Worm (Caenorhabditis elegans): ENCODE results near the gene str-178.
A peak's percentile ranks its signal among the peaks of the same experiment; 100 is the strongest.

Gene str-178

DNA sequence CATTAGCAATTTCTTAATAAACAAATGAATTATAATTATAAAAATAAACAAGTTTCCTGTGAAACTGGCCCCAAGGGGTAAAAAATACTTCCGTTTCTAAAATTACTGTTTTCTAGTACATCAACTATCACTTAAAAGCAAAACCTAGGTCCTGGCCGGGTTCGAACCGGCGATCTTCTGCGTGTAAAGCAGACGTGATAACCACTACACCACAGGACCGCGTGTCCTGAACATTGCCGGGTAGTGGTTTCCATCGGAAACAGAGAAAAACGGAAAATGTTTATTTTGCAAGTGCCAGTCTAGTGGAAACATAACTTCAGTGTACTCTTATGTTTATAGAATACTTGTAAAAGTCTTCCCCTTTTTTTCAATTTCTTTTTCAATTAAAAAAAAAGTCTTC is 33.1 kb downstream of the str-178 start (continued):
- TF ChIP-seq dox-1 (GFP tag; IDR thresholded peaks at IDR 0.05) (no peak), snpc-1.3 (tag; optimal IDR thresholded peaks at IDR 0.05; ENCODE audit: insufficient read depth) (peak; percentile 40), efl-1 (GFP tag; optimal IDR thresholded peaks at IDR 0.05) (no peak), F10E7.11 (tag; optimal IDR thresholded peaks at IDR 0.05) (no peak), ceh-27 (GFP tag; optimal IDR thresholded peaks at IDR 0.05) (peak; percentile 1), ccch-3 (GFP tag; optimal IDR thresholded peaks at IDR 0.05) (no peak), tbp1 (GFP tag; optimal IDR thresholded peaks at IDR 0.05) (peak; percentile 88), nfya-1 (tag; optimal IDR thresholded peaks at IDR 0.05; ENCODE audit: borderline replicate concordance, insufficient read depth) (no peak)

DNA sequence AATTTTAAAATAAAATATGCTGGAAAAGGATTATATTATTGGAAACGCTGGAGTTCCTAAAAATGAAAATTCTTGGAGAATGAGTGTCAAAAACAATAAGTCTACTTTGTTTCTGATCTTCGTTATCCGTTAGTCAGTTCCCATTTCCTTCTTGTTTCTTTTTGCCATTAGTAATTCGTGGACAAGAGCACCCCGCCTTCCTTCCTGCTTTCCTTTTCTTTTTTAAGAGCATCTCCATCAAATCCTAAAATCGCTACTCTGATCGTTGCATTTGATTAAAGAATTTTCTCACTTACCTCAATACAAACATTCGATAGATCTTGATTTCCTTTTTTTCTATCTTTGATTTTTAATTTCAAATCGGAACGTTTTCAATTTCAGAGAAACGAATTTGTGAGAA is 36.5 kb downstream of the str-178 start, which contains the start of gene frpr-15:
frpr-15 (plus strand) TSS at position 301 of the 400 bp plus-strand sequence.
- TF ChIP-seq him-1 (tag; optimal IDR thresholded peaks at IDR 0.05) (no peak), F49E8.2 (tag; optimal IDR thresholded peaks at IDR 0.05; ENCODE audit: insufficient read depth) (no peak), attf-3 (GFP tag; conservative IDR thresholded peaks at IDR 0.05) (no peak), aptf-3 (GFP tag; IDR thresholded peaks at IDR 0.05) (no peak), nfya-1 (tag; optimal IDR thresholded peaks at IDR 0.05; ENCODE audit: borderline replicate concordance, insufficient read depth) (no peak)

DNA sequence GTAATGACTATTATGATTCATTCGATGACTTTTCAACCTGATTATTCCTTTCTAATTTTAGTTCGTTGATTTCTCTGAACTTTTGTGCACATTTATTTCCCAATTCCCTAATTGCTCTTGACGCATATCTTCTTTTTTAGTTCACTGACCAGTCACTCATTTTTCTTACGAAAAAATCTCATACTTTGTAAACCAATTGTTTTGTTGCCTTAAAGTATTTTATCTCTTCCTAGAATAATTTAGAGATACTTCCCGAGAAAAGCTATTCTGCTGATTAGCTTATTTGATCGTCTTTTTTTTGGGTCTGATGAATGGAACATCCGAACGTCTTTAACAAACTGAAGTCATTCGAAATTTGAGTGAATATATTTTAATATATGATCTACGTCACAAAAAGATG is 37.1 kb downstream of the str-178 start:
- no peak for TF ChIP-seq sea-2 (GFP tag; IDR thresholded peaks at IDR 0.05)
- TF ChIP-seq ets-4 (GFP tag; optimal IDR thresholded peaks at IDR 0.05): no peak
- TF ChIP-seq ccch-3 (GFP tag; optimal IDR thresholded peaks at IDR 0.05): no peak
- no peak for TF ChIP-seq cebp-1 (GFP tag; IDR thresholded peaks at IDR 0.05)
- no peak for TF ChIP-seq cebp-1 (tag; optimal IDR thresholded peaks at IDR 0.05)
- no peak for TF ChIP-seq hlh-12 (tag; optimal IDR thresholded peaks at IDR 0.05)
- TF ChIP-seq ceh-79 (tag; optimal IDR thresholded peaks at IDR 0.05): no peak
- TF ChIP-seq ceh-58 (GFP tag; IDR thresholded peaks at IDR 0.05): no peak
- no peak for TF ChIP-seq bed-2 (GFP tag; IDR thresholded peaks at IDR 0.05)
- no peak for TF ChIP-seq F39B2.1 (GFP tag; IDR thresholded peaks at IDR 0.05)
- TF ChIP-seq ztf-3 (GFP tag; optimal IDR thresholded peaks at IDR 0.05): no peak

DNA sequence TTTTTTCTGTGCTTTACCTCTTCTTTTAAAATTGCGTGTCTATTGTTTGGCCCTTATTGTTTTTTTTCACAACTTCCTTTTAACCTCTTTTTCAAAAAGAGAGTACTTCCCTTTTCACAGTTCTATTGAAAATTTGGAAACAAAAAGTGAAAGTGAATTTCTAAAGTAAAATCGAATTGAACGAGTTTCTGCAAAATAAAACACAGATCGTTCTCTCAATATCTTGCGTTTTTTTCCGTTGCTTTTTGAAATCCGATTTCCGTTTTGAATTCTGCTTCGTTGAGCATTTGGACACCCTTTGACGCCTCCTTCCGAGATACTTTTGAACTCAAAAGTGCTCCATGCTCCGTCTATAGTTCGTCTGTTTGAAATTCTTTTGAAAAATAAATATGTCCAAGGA is 40.0 kb downstream of the str-178 start:
- TF ChIP-seq F33H1.4 (GFP tag; IDR thresholded peaks at IDR 0.05): no peak
- no peak for TF ChIP-seq dpff-1 (tag; optimal IDR thresholded peaks at IDR 0.05)

DNA sequence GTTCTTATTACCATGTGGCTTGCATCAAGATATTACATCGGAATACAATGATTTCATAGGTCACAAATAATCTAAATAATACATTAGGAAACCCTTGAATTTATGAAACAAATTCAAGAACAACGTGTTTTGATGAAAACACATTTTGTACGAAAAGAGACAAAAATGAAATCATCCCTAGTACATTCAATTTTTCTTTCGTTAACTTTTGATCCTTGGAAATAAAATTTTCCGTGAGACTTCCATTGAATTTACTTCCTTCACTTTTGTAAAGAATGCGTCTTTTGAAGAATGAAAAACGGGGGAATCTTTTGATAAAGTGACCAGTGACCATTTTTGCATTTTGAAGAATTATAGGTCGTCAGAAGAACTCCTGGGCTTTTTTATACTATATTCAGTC is 42.6 kb downstream of the str-178 start:
- TF ChIP-seq tbp1 (GFP tag; optimal IDR thresholded peaks at IDR 0.05): no peak
- TF ChIP-seq ceh-27 (GFP tag; optimal IDR thresholded peaks at IDR 0.05): no peak
- no peak for TF ChIP-seq attf-3 (GFP tag; conservative IDR thresholded peaks at IDR 0.05)
- no peak for TF ChIP-seq F57A8.1 (GFP tag; optimal IDR thresholded peaks at IDR 0.05)
- TF ChIP-seq aptf-2 (GFP tag; conservative IDR thresholded peaks at IDR 0.05): no peak
- TF ChIP-seq lir-1 (GFP tag; conservative IDR thresholded peaks at IDR 0.05): no peak
- no peak for TF ChIP-seq Y53F4B.3 (GFP tag; IDR thresholded peaks at IDR 0.05)
- TF ChIP-seq snpc-1.3 (tag; optimal IDR thresholded peaks at IDR 0.05; ENCODE audit: insufficient read depth): no peak
- no peak for TF ChIP-seq K11D2.4 (GFP tag; IDR thresholded peaks at IDR 0.05)

DNA sequence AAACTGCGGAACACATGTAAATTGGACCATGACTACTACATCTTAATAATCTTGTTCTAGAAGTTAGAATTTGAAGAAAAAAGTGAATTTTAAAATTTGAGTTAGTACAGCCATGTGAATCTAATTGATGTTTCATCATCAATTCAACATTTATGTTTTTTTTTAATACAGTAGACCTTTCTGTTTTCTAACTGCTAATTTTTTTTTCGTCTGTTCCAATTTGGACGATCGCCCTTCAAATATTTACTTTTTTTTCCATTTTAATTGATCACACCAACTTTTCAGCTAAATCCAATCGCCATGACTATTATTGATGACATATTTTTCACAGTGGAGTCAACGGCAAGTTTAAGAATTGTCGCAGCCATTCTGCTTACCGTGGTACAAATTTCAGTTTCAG is 45.7 kb downstream of the str-178 start, which contains the start of gene srx-116:
srx-116 (plus strand) TSS at position 301 of the 400 bp plus-strand sequence.
- no peak for TF ChIP-seq ceh-40 (GFP tag; IDR thresholded peaks at IDR 0.05)
- no peak for TF ChIP-seq sea-2 (GFP tag; IDR thresholded peaks at IDR 0.05)
- TF ChIP-seq ztf-26 (tag; optimal IDR thresholded peaks at IDR 0.05): no peak
- no peak for TF ChIP-seq sptf-2 (GFP tag; optimal IDR thresholded peaks at IDR 0.05)
- no peak for TF ChIP-seq fkh-3 (tag; optimal IDR thresholded peaks at IDR 0.05)
- no peak for TF ChIP-seq cebp-1 (GFP tag; IDR thresholded peaks at IDR 0.05)
- TF ChIP-seq cebp-1 (tag; optimal IDR thresholded peaks at IDR 0.05): no peak
- TF ChIP-seq madf-8 (GFP tag; conservative IDR thresholded peaks at IDR 0.05): no peak
- TF ChIP-seq hsf-1 (GFP tag; IDR thresholded peaks at IDR 0.05): no peak
- TF ChIP-seq Y95B8A.8 (GFP tag; IDR thresholded peaks at IDR 0.05): no peak
- TF ChIP-seq nfya-2 (GFP tag; IDR thresholded peaks at IDR 0.05): no peak
- no peak for TF ChIP-seq pbrm-1 (GFP tag; IDR thresholded peaks at IDR 0.05)
- no peak for TF ChIP-seq ztf-22 (GFP tag; optimal IDR thresholded peaks at IDR 0.05)
- no peak for TF ChIP-seq attf-3 (GFP tag; conservative IDR thresholded peaks at IDR 0.05)
- TF ChIP-seq dpff-1 (tag; optimal IDR thresholded peaks at IDR 0.05): no peak
- no peak for TF ChIP-seq F49E8.2 (tag; optimal IDR thresholded peaks at IDR 0.05; ENCODE audit: insufficient read depth)
- no peak for TF ChIP-seq ztf-18 (tag; optimal IDR thresholded peaks at IDR 0.05)
- TF ChIP-seq mes-4 (tag; optimal IDR thresholded peaks at IDR 0.05): no peak

Measured in whole organism, young adult.